Worm (Caenorhabditis elegans) whole organism, mixed stage, embryonic: ENCODE results near the gene gars-1.

Experiments used
- M03D4.4 ChIP-seq: sonication (generic microtip); optimal IDR thresholded peaks from 2 replicates; lab custom pipeline; 2017; ENCODE audit warnings: mild to moderate bottlenecking, missing genetic modification characterization, missing compliant biosample characterization
- bed-3 ChIP-seq: fragments of 200-800 bp; sonication (Bioruptor generic); optimal IDR thresholded peaks from 3 replicates; lab custom pipeline; 2018; ENCODE audit warnings: mild to moderate bottlenecking, missing genetic modification characterization, moderate library complexity, missing compliant biosample characterization
- blmp-1 ChIP-seq: fragments of 150-350 bp; optimal IDR thresholded peaks from 2 replicates; lab custom pipeline; 2014; ENCODE audit warnings: missing biosample characterization, missing genetic modification characterization
- ceh-39 ChIP-seq: fragments of 150-350 bp; optimal IDR thresholded peaks from 2 replicates; lab custom pipeline; 2014; ENCODE audit warnings: missing biosample characterization, missing genetic modification characterization
- ceh-43 ChIP-seq: fragments of 200-800 bp; sonication (Bioruptor generic); optimal IDR thresholded peaks from 2 replicates; lab custom pipeline; 2018; ENCODE audit warnings: mild to moderate bottlenecking, missing genetic modification characterization, moderate library complexity, missing compliant biosample characterization
- cnd-1 ChIP-seq: fragments of 200-800 bp; sonication (Bioruptor generic); optimal IDR thresholded peaks from 2 replicates; lab custom pipeline; 2018; ENCODE audit warnings: mild to moderate bottlenecking, missing genetic modification characterization, missing compliant biosample characterization
- drap-1 ChIP-seq: fragments of 200-800 bp; sonication (Bioruptor generic); optimal IDR thresholded peaks from 3 replicates; lab custom pipeline; 2018; ENCODE audit warnings: mild to moderate bottlenecking, missing genetic modification characterization, missing compliant biosample characterization
- elt-1 ChIP-seq: sonication (generic microtip); optimal IDR thresholded peaks from 2 replicates; lab custom pipeline; 2017; ENCODE audit warnings: missing genetic modification characterization, mild to moderate bottlenecking, missing compliant biosample characterization, antibody characterized with exemption, moderate library complexity, borderline replicate concordance; ENCODE audit not compliant: insufficient read depth
- elt-3 ChIP-seq: fragments of 150-350 bp; optimal IDR thresholded peaks from 2 replicates; lab custom pipeline; 2014; ENCODE audit warnings: missing biosample characterization, missing genetic modification characterization
- flh-1 ChIP-seq: fragments of 200-800 bp; sonication (Bioruptor generic); optimal IDR thresholded peaks from 2 replicates; lab custom pipeline; 2018; ENCODE audit warnings: mild to moderate bottlenecking, missing genetic modification characterization, moderate library complexity, missing compliant biosample characterization
- ham-2 ChIP-seq: fragments of 200-800 bp; sonication (Bioruptor generic); optimal IDR thresholded peaks from 2 replicates; lab custom pipeline; 2018; ENCODE audit warnings: mild to moderate bottlenecking, missing genetic modification characterization, missing compliant biosample characterization
- hlh-1 ChIP-seq: fragments of 150-350 bp; optimal IDR thresholded peaks from 2 replicates; lab custom pipeline; 2014; ENCODE audit warnings: missing biosample characterization, missing genetic modification reagents, missing genetic modification characterization
- lin-13 ChIP-seq: fragments of 150-350 bp; optimal IDR thresholded peaks from 2 replicates; lab custom pipeline; 2014; ENCODE audit warnings: missing biosample characterization, missing genetic modification characterization
- lin-32 ChIP-seq: fragments of 200-800 bp; sonication (Bioruptor generic); optimal IDR thresholded peaks from 2 replicates; lab custom pipeline; 2018; ENCODE audit warnings: mild to moderate bottlenecking, missing genetic modification characterization, missing compliant biosample characterization
- lsy-2 ChIP-seq: fragments of 150-350 bp; optimal IDR thresholded peaks from 2 replicates; lab custom pipeline; 2014; ENCODE audit warnings: missing biosample characterization, missing genetic modification characterization
- mab-5 ChIP-seq: fragments of 150-350 bp; optimal IDR thresholded peaks from 2 replicates; lab custom pipeline; 2014; ENCODE audit warnings: missing biosample characterization, missing genetic modification characterization
- nhr-12 ChIP-seq: fragments of 150-350 bp; optimal IDR thresholded peaks from 2 replicates; lab custom pipeline; 2014; ENCODE audit warnings: missing biosample characterization, missing genetic modification characterization
- nhr-2 ChIP-seq: fragments of 150-350 bp; optimal IDR thresholded peaks from 2 replicates; lab custom pipeline; 2014; ENCODE audit warnings: missing biosample characterization, missing genetic modification characterization
- nhr-237 ChIP-seq: fragments of 150-350 bp; optimal IDR thresholded peaks from 2 replicates; lab custom pipeline; 2014; ENCODE audit warnings: missing biosample characterization, missing genetic modification characterization
- nhr-76 ChIP-seq: sonication (generic microtip); optimal IDR thresholded peaks from 2 replicates; lab custom pipeline; 2017; ENCODE audit warnings: missing biosample characterization, missing genetic modification characterization
- pha-4 ChIP-seq: fragments of 150-350 bp; optimal IDR thresholded peaks from 2 replicates; lab custom pipeline; 2018; ENCODE audit warnings: missing biosample characterization, missing genetic modification reagents, missing genetic modification characterization
- sem-2 ChIP-seq: fragments of 200-800 bp; sonication (Bioruptor generic); optimal IDR thresholded peaks from 2 replicates; lab custom pipeline; 2018; ENCODE audit warnings: mild to moderate bottlenecking, missing genetic modification characterization, missing compliant biosample characterization
- snpc-4 ChIP-seq: fragments of 150-350 bp; optimal IDR thresholded peaks from 2 replicates; lab custom pipeline; 2014; ENCODE audit warnings: missing biosample characterization, missing genetic modification characterization
- tbx-8 ChIP-seq: fragments of 200-800 bp; sonication (Bioruptor generic); optimal IDR thresholded peaks from 2 replicates; lab custom pipeline; 2018; ENCODE audit warnings: mild to moderate bottlenecking, missing genetic modification characterization, moderate library complexity, missing compliant biosample characterization
- unc-120 ChIP-seq: sonication (generic microtip); optimal IDR thresholded peaks from 2 replicates; lab custom pipeline; 2017; ENCODE audit warnings: missing genetic modification characterization, missing compliant biosample characterization; ENCODE audit not compliant: poor library complexity, severe bottlenecking
- unc-39 ChIP-seq: fragments of 150-350 bp; optimal IDR thresholded peaks from 2 replicates; lab custom pipeline; 2014; ENCODE audit warnings: missing biosample characterization, missing genetic modification characterization
- zip-8 ChIP-seq: fragments of 150-350 bp; optimal IDR thresholded peaks from 2 replicates; lab custom pipeline; 2014; ENCODE audit warnings: missing biosample characterization, missing genetic modification characterization

The gars-1 gene

DNA sequence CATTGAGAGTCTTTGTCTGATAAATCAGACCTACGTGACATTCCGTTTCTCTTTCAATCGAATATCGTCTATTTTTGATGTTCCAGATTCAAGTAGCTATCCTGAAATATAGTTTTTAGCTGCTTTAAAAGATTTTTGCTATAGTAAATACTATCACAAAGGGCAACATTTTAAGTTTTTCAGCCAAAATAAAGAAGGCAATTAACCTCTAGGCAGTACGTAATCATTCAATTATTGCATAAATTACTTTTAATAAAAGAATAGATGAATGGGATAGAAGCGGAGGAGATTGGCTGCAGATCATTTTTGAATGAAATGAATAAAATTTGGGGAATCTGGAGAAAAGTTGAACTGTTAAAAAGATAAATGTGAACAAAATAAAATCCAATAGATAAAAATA lies 6.3 kb upstream of the gars-1 start, which contains the start of gene ulp-1:
TSS of gene ulp-1 (minus strand) at position 101 of the 400 bp plus-strand sequence.
- TF ChIP-seq unc-120 (tag; lab: Kevin White, UChicago) (no peak), mab-5 (no peak), M03D4.4 (tag; lab: Kevin White, UChicago) (no peak), nhr-237 (tag; lab: Kevin White, UChicago) (no peak), pha-4 (tag; lab: Kevin White, UChicago) (no peak)

DNA sequence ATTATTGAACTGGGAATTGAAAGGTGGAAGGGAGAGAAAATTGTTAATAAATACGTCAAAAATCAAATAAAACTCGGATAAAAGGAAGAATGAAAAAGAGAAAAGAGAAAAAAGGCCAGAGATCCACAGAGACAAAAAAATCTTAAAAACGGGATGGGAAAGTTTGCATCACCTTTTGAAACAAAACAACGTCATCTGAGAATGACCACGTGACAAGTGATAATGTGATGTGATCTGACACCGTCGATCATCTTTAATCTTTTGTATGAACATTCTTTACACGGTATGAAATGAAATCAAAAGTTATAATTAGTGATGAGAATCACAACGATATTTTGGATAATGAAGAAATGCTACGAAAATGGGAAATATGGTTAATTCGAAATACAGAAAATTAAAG lies 2.3 kb upstream of the gars-1 start:
- TF ChIP-seq ham-2 (GFP tag; lab: Kevin White, UChicago) (no peak), elt-3 (tag; lab: Kevin White, UChicago) (no peak)

DNA sequence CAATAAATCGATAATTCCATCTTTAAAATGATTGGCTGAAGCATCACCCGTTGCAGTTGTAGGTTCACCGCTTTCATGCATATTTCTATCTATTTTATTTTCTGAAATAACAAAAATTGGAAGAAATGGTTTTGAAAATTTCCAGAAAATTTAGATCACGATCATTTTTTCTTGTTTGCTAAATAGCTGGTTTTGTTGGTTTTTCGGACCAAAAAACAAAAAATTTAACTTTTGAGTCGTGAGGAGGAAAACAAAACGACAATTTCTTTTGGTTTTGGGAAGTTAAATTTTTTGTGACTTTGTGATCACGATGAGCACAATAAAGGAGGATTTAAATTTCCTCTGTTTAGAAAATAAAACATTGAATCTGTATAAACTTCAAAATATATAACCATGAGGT lies 1.8 kb upstream of the gars-1 start, which contains the start of gene T10F2.2:
TSS of gene T10F2.2 (minus strand) at position 101 of the 400 bp plus-strand sequence.
- TF ChIP-seq pha-4 (tag; lab: Kevin White, UChicago) (no peak), lin-32 (no peak), nhr-76 (tag; lab: Kevin White, UChicago) (no peak), ham-2 (GFP tag; lab: Kevin White, UChicago) (no peak), lin-13 (no peak), bed-3 (GFP tag; lab: Kevin White, UChicago) (no peak), zip-8 (tag; lab: Kevin White, UChicago) (no peak), drap-1 (GFP tag; lab: Kevin White, UChicago) (no peak), sem-2 (GFP tag; lab: Kevin White, UChicago) (no peak), tbx-8 (GFP tag; lab: Kevin White, UChicago) (no peak), nhr-2 (tag; lab: Kevin White, UChicago) (no peak), elt-1 (no peak), mab-5 (no peak)

DNA sequence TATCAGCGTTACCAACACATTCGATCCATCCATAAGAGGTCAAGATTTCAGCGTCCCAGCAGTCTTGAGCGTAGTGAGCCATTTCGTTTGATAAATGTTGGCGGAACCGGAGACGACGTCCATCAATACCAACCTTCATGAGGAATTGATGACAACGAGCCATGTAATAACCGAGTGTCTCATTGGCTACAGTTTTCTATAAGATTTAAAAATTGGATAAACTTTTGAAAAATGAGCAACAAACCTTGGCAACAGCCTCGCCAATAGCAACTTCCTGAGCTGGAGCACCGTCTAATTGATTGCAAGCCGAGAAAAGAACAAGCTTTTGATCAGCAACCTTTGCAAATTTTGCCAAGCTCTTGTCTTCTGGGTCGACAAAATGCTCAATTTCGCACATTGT lies 2.6 kb downstream of the gars-1 start:
- TF ChIP-seq drap-1 (GFP tag; lab: Kevin White, UChicago), result no peak
- no peak for TF ChIP-seq ham-2 (GFP tag; lab: Kevin White, UChicago)
- TF ChIP-seq elt-1, result no peak
- TF ChIP-seq ceh-43 (GFP tag; lab: Kevin White, UChicago), result no peak
- no peak for TF ChIP-seq ceh-39 (tag; lab: Kevin White, UChicago)
- TF ChIP-seq snpc-4, result no peak
- TF ChIP-seq tbx-8 (GFP tag; lab: Kevin White, UChicago), result no peak
- no peak for TF ChIP-seq zip-8 (tag; lab: Kevin White, UChicago)
- TF ChIP-seq hlh-1 (tag; lab: Kevin White, UChicago), result no peak
- no peak for TF ChIP-seq unc-39 (tag; lab: Kevin White, UChicago)
- no peak for TF ChIP-seq M03D4.4 (tag; lab: Kevin White, UChicago)
- TF ChIP-seq mab-5, result no peak
- TF ChIP-seq pha-4 (tag; lab: Kevin White, UChicago), result no peak
- no peak for TF ChIP-seq unc-120 (tag; lab: Kevin White, UChicago)
- no peak for TF ChIP-seq lin-13
- no peak for TF ChIP-seq blmp-1 (tag; lab: Kevin White, UChicago)
- TF ChIP-seq, all 35 proteins: peak for 0

DNA sequence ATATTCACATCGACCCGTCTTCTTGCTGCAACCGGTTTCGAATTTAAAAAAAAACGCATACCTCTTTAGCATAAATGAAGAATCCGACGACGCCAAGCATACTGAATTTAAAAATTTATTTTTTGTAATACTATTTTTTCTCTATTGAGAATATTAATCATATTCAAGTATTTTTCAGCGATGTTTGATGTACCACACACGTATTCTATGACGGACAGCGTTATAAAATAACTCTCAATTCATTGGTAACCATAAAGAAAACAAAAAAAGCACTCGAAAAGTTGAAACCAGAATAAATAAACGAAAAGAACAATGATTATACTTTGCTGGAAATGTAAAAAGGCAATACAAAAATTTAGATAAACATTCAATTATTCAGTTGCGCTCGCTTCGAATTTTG lies 3.9 kb downstream of the gars-1 start, which contains the start of gene T10F2.5:
TSS of gene T10F2.5 (minus strand) at position 101 of the 400 bp plus-strand sequence.
- TF ChIP-seq unc-120 (tag; lab: Kevin White, UChicago) (no peak), flh-1 (no peak), ham-2 (GFP tag; lab: Kevin White, UChicago) (no peak), zip-8 (tag; lab: Kevin White, UChicago) (no peak), nhr-12 (tag; lab: Kevin White, UChicago) (no peak), M03D4.4 (tag; lab: Kevin White, UChicago) (no peak), lin-32 (no peak)

DNA sequence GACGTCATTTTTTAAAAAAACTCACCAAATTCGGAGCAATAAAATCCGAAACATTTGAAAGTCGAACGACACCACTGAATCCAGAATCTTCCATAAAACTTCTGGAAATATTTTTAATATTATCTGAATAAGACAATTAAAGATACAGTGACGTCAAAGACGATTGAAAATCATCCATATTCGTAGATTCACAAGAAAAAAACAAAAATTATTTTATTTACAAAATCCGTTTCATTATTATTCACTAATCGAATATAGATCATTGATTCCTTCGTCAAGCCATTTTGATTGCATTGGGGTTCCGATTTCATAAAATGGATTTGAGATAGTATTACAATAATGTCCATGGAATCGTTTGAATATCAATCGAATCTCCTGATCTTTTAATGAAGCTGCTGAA lies 4.8 kb downstream of the gars-1 start, which contains the start of gene oxy-4:
TSS of gene oxy-4 (minus strand) at position 101 of the 400 bp plus-strand sequence.
- TF ChIP-seq flh-1 (no peak), zip-8 (tag; lab: Kevin White, UChicago) (no peak), mab-5 (no peak), cnd-1 (tag; lab: Kevin White, UChicago) (no peak), unc-120 (tag; lab: Kevin White, UChicago) (no peak), lsy-2 (tag; lab: Kevin White, UChicago) (no peak), unc-39 (tag; lab: Kevin White, UChicago) (no peak), snpc-4 (no peak), lin-13 (no peak), nhr-76 (tag; lab: Kevin White, UChicago) (no peak)
